Worm (Caenorhabditis elegans): ENCODE results near the gene txt-6.

ce11 chrV:4649649-4650384, 43.1 kb upstream of the txt-6 start:
- TF ChIP-seq him-1 (tag; optimal IDR thresholded peaks at IDR 0.05) (no peak), dao-5 (tag; optimal IDR thresholded peaks at IDR 0.05) (no peak)
